Fruit fly (Drosophila melanogaster) whole organism, embryonic: ENCODE results near the gene Arpc4.
A peak's percentile ranks its signal among the peaks of the same experiment; 100 is the strongest.

Experiments
- Abd-B ChIP-seq: fragments of 200-800 bp; sonication (Bioruptor generic); optimal IDR thresholded peaks from 2 replicates; lab custom pipeline; 2018; ENCODE audit warnings: missing biosample characterization, mild to moderate bottlenecking, missing genetic modification characterization, moderate library complexity
- Antp ChIP-seq: fragments of 200-800 bp; sonication (Bioruptor generic); optimal IDR thresholded peaks from 3 replicates; lab custom pipeline; 2016; ENCODE audit warnings: missing biosample characterization, missing genetic modification characterization
- Bgb ChIP-seq: fragments of 200-800 bp; sonication (Bioruptor generic); IDR thresholded peaks from 2 replicates; pipeline ENCODE4 v1.3.6; 2022; ENCODE audit warnings: missing biosample characterization, missing genetic modification characterization; ENCODE audit not compliant: partially characterized antibody
- BtbVII ChIP-seq: fragments of 200-800 bp; sonication (Bioruptor generic); optimal IDR thresholded peaks from 3 replicates; lab custom pipeline; 2017; ENCODE audit warnings: missing biosample characterization, mild to moderate bottlenecking, missing genetic modification characterization
- CG10431 ChIP-seq: fragments of 200-800 bp; sonication (Bioruptor generic); optimal IDR thresholded peaks from 3 replicates; lab custom pipeline; 2018; ENCODE audit warnings: missing biosample characterization, mild to moderate bottlenecking, missing genetic modification characterization
- CG13287 ChIP-seq: fragments of 200-800 bp; sonication (Bioruptor generic); IDR thresholded peaks from 2 replicates; pipeline ENCODE4 v1.3.6; 2022; ENCODE audit warnings: missing biosample characterization, missing genetic modification characterization; ENCODE audit not compliant: partially characterized antibody
- CG13624 ChIP-seq: fragments of 200-800 bp; sonication (Bioruptor generic); optimal IDR thresholded peaks from 2 replicates; lab custom pipeline; 2016; ENCODE audit warnings: missing biosample characterization, missing genetic modification characterization
- CG17328 ChIP-seq: fragments of 200-800 bp; sonication (Bioruptor generic); IDR thresholded peaks from 2 replicates; pipeline ENCODE4 v1.3.6; 2022; ENCODE audit warnings: missing biosample characterization, missing genetic modification characterization
- CG2199 ChIP-seq: fragments of 200-800 bp; sonication (Bioruptor generic); IDR thresholded peaks from 3 replicates; pipeline ENCODE4 v1.3.6; 2022; ENCODE audit warnings: missing biosample characterization, missing genetic modification characterization
- CG31365 ChIP-seq: fragments of 200-800 bp; sonication (Bioruptor generic); optimal IDR thresholded peaks from 2 replicates; lab custom pipeline; 2018; ENCODE audit warnings: missing biosample characterization, mild to moderate bottlenecking, missing genetic modification characterization
- CG33557 ChIP-seq: fragments of 200-800 bp; sonication (Bioruptor generic); optimal IDR thresholded peaks from 2 replicates; lab custom pipeline; 2019; ENCODE audit warnings: missing biosample characterization, mild to moderate bottlenecking, missing genetic modification characterization, moderate library complexity
- CG4424 ChIP-seq: fragments of 200-800 bp; sonication (Bioruptor generic); optimal IDR thresholded peaks from 3 replicates; lab custom pipeline; 2016; ENCODE audit warnings: missing biosample characterization, missing genetic modification characterization
- CG4617 ChIP-seq: fragments of 200-800 bp; sonication (Bioruptor generic); optimal IDR thresholded peaks from 3 replicates; lab custom pipeline; 2016; ENCODE audit warnings: missing biosample characterization, missing genetic modification characterization, borderline replicate concordance
- CG6765 ChIP-seq: fragments of 200-800 bp; sonication (Bioruptor generic); optimal IDR thresholded peaks from 3 replicates; lab custom pipeline; 2017; ENCODE audit warnings: missing biosample characterization, mild to moderate bottlenecking, missing genetic modification characterization
- CG8281 ChIP-seq: fragments of 200-800 bp; sonication (Bioruptor generic); optimal IDR thresholded peaks from 2 replicates; lab custom pipeline; 2018; ENCODE audit warnings: missing biosample characterization, mild to moderate bottlenecking, missing genetic modification characterization, moderate library complexity
- CG8478 ChIP-seq: fragments of >200 bp; optimal IDR thresholded peaks from 2 replicates; lab custom pipeline; 2018
- CG9437 ChIP-seq: fragments of 200-800 bp; sonication (Bioruptor generic); optimal IDR thresholded peaks from 2 replicates; lab custom pipeline; 2018; ENCODE audit warnings: missing biosample characterization, mild to moderate bottlenecking, missing genetic modification characterization
- CoRest ChIP-seq: fragments of 200-800 bp; sonication (Bioruptor generic); optimal IDR thresholded peaks from 3 replicates; lab custom pipeline; 2018; ENCODE audit warnings: missing biosample characterization, mild to moderate bottlenecking, missing genetic modification characterization, moderate library complexity
- D ChIP-seq, 2 experiments: fragments of 200-800 bp in 1 of 2; fragments of >200 bp in 1 of 2; sonication (Bioruptor generic) in 1 of 2; optimal IDR thresholded peaks; 2 replicates in 1 of 2; 3 replicates in 1 of 2; lab custom pipeline; 2017; ENCODE audit warnings: mild to moderate bottlenecking in 1 of 2, missing biosample characterization in 1 of 2, missing genetic modification characterization in 1 of 2, missing genetic modification reagents in 1 of 2
- Dbx ChIP-seq: fragments of 200-800 bp; sonication (Bioruptor generic); IDR thresholded peaks from 3 replicates; pipeline ENCODE4 v1.3.6; 2022; ENCODE audit warnings: missing biosample characterization, missing genetic modification characterization
- Ets65A ChIP-seq: fragments of 200-800 bp; sonication (Bioruptor generic); peaks from one replicate; lab custom pipeline; 2016; ENCODE audit warnings: missing biosample characterization, missing genetic modification characterization
- Gsc ChIP-seq: fragments of 200-800 bp; sonication (Bioruptor generic); IDR thresholded peaks from 2 replicates; pipeline ENCODE4 v1.3.6; 2022; ENCODE audit warnings: missing biosample characterization, missing genetic modification characterization
- Gug ChIP-seq: fragments of 200-800 bp; sonication (Bioruptor generic); IDR thresholded peaks from 4 replicates; pipeline ENCODE4 v1.3.6; 2022; ENCODE audit warnings: missing biosample characterization, missing genetic modification characterization
- Hr51 ChIP-seq, 2 experiments: fragments of 200-800 bp; sonication (Bioruptor generic); optimal IDR thresholded peaks; 2 replicates in 1 of 2; 3 replicates in 1 of 2; lab custom pipeline; 2016 to 2018; ENCODE audit warnings: missing biosample characterization in 2 of 2, missing genetic modification characterization in 2 of 2, mild to moderate bottlenecking in 1 of 2, moderate library complexity in 1 of 2
- Kr ChIP-seq: fragments of 200-800 bp; sonication (Bioruptor generic); optimal IDR thresholded peaks from 2 replicates; lab custom pipeline; 2017; ENCODE audit warnings: missing biosample characterization, mild to moderate bottlenecking, missing genetic modification characterization
- Lhr ChIP-seq: fragments of 200-800 bp; sonication (Bioruptor generic); optimal IDR thresholded peaks from 3 replicates; lab custom pipeline; 2017; ENCODE audit warnings: mild to moderate bottlenecking, missing biosample characterization, missing genetic modification reagents, missing genetic modification characterization
- MESR4 ChIP-seq: fragments of 200-800 bp; sonication (Bioruptor generic); optimal IDR thresholded peaks from 2 replicates; lab custom pipeline; 2018; ENCODE audit warnings: missing biosample characterization, mild to moderate bottlenecking, missing genetic modification characterization, moderate library complexity
- Meics ChIP-seq: fragments of 200-800 bp; sonication (Bioruptor generic); optimal IDR thresholded peaks from 2 replicates; lab custom pipeline; 2017; ENCODE audit warnings: missing biosample characterization, mild to moderate bottlenecking, missing genetic modification characterization
- Mes4 ChIP-seq: fragments of 200-800 bp; sonication (Bioruptor generic); optimal IDR thresholded peaks from 2 replicates; lab custom pipeline; 2016; ENCODE audit warnings: missing biosample characterization, missing genetic modification characterization
- NK7.1 ChIP-seq: fragments of 200-800 bp; sonication (Bioruptor generic); optimal IDR thresholded peaks from 3 replicates; lab custom pipeline; 2016; ENCODE audit warnings: missing biosample characterization, missing genetic modification characterization
- Pdp1 ChIP-seq, 2 experiments: fragments of 200-800 bp; sonication (Bioruptor generic); optimal IDR thresholded peaks; 3 replicates each; lab custom pipeline; 2016; ENCODE audit warnings: missing biosample characterization in 2 of 2, missing genetic modification characterization in 2 of 2, mild to moderate bottlenecking in 1 of 2, moderate library complexity in 1 of 2
- corto ChIP-seq: fragments of 200-800 bp; sonication (Bioruptor generic); optimal IDR thresholded peaks from 2 replicates; lab custom pipeline; 2016; ENCODE audit warnings: missing biosample characterization, mild to moderate bottlenecking, missing genetic modification characterization, moderate library complexity
- crc ChIP-seq: fragments of 200-800 bp; sonication (Bioruptor generic); optimal IDR thresholded peaks from 2 replicates; lab custom pipeline; 2016; ENCODE audit warnings: missing biosample characterization, missing genetic modification characterization
- dpn ChIP-seq, 2 experiments: fragments of 200-800 bp; sonication (Bioruptor generic); optimal IDR thresholded peaks; 3 replicates each; lab custom pipeline; 2016; ENCODE audit warnings: missing biosample characterization in 2 of 2, missing genetic modification characterization in 2 of 2
- ems ChIP-seq: fragments of 200-800 bp; sonication (Bioruptor generic); optimal IDR thresholded peaks from 3 replicates; lab custom pipeline; 2016; ENCODE audit warnings: missing biosample characterization, missing genetic modification characterization
- ewg ChIP-seq: fragments of 200-800 bp; sonication (Bioruptor generic); optimal IDR thresholded peaks from 3 replicates; lab custom pipeline; 2017; ENCODE audit warnings: mild to moderate bottlenecking, missing biosample characterization, missing genetic modification reagents, missing genetic modification characterization
- hb ChIP-seq: fragments of 200-800 bp; sonication (Bioruptor generic); IDR thresholded peaks from 3 replicates; pipeline ENCODE4 v1.3.6; 2022; ENCODE audit warnings: missing biosample characterization, missing genetic modification characterization; ENCODE audit not compliant: partially characterized antibody
- inv ChIP-seq: fragments of 200-800 bp; sonication (Bioruptor generic); IDR thresholded peaks from 2 replicates; pipeline ENCODE4 v1.3.6; 2022; ENCODE audit warnings: missing biosample characterization, missing genetic modification characterization; ENCODE audit not compliant: partially characterized antibody
- maf-S ChIP-seq: fragments of 200-800 bp; sonication (Bioruptor generic); optimal IDR thresholded peaks from 2 replicates; lab custom pipeline; 2016; ENCODE audit warnings: missing biosample characterization, missing genetic modification characterization
- org-1 ChIP-seq: fragments of 200-800 bp; sonication (Bioruptor generic); optimal IDR thresholded peaks from 2 replicates; lab custom pipeline; 2017; ENCODE audit warnings: missing biosample characterization, missing genetic modification characterization
- otp ChIP-seq: fragments of 200-800 bp; sonication (Bioruptor generic); IDR thresholded peaks from 3 replicates; pipeline ENCODE4, ENCODE4 v1.3.6; 2022; ENCODE audit warnings: missing biosample characterization, missing genetic modification characterization
- pnt ChIP-seq: fragments of 200-800 bp; sonication (Bioruptor generic); optimal IDR thresholded peaks from 3 replicates; lab custom pipeline; 2016; ENCODE audit warnings: missing biosample characterization, missing genetic modification characterization
- sim ChIP-seq: fragments of 200-800 bp; sonication (Bioruptor generic); IDR thresholded peaks from 2 replicates; pipeline ENCODE4 v1.3.6; 2022; ENCODE audit warnings: missing biosample characterization, missing genetic modification characterization
- sisA ChIP-seq: fragments of 200-800 bp; sonication (Bioruptor generic); IDR thresholded peaks from 2 replicates; pipeline ENCODE4 v1.3.6; 2022; ENCODE audit warnings: missing biosample characterization, missing genetic modification characterization
- trem ChIP-seq: fragments of 200-800 bp; optimal IDR thresholded peaks from 3 replicates; lab custom pipeline; 2019; ENCODE audit warnings: missing biosample characterization, mild to moderate bottlenecking, missing genetic modification characterization, moderate library complexity
- tup ChIP-seq: fragments of 200-800 bp; sonication (Bioruptor generic); optimal IDR thresholded peaks from 2 replicates; lab custom pipeline; 2016; ENCODE audit warnings: missing biosample characterization, mild to moderate bottlenecking, missing genetic modification characterization, moderate library complexity
- vfl ChIP-seq: fragments of 200-800 bp; sonication (Bioruptor generic); optimal IDR thresholded peaks from 2 replicates; lab custom pipeline; 2016; ENCODE audit warnings: missing biosample characterization, missing genetic modification characterization

The Arpc4 gene

dm6 chr2L:6088371-6089365, 36.3 kb upstream of the Arpc4 start (continued):
- peak; percentile 39 for TF ChIP-seq CG8281 (tag; lab: Kevin White, UChicago)
- TF ChIP-seq inv (GFP tag; lab: Robert Waterston, UW): no peak
- no peak; the same call in 2 of the 3 replicates for TF ChIP-seq otp
- TF ChIP-seq maf-S (GFP tag; lab: Kevin White, UChicago): no peak
- TF ChIP-seq CG17328 (GFP tag; lab: Robert Waterston, UW): no peak
- TF ChIP-seq D (optimal IDR thresholded peaks at IDR 0.05; lab: Kevin White, UChicago): peak; percentile 84
- peak; percentile 31 for TF ChIP-seq D (GFP tag; optimal IDR thresholded peaks at IDR 0.05; lab: Kevin White, UChicago)
- TF ChIP-seq Ets65A (GFP tag; lab: Kevin White, UChicago): peak; percentile 52
- TF ChIP-seq Dbx (GFP tag; lab: Robert Waterston, UW): peak; percentile 49; the same call in 2 of the 3 replicates
- no peak for TF ChIP-seq CG9437 (GFP tag; lab: Kevin White, UChicago)
- no peak for TF ChIP-seq vfl
- TF ChIP-seq CG31365: no peak
- peak; percentile 23 for TF ChIP-seq CG13624 (GFP tag; lab: Kevin White, UChicago)
- TF ChIP-seq Kr (GFP tag; lab: Kevin White, UChicago): peak; percentile 65
- TF ChIP-seq CG6765: peak; percentile 38
- peak; percentile 22 for TF ChIP-seq CG10431 (GFP tag; lab: Kevin White, UChicago)
- peak; percentile 0 for TF ChIP-seq CoRest (tag; lab: Kevin White, UChicago)
- TF ChIP-seq Lhr (GFP tag; lab: Kevin White, UChicago): no peak
- peak; percentile 50 for TF ChIP-seq CG33557 (GFP tag; lab: Kevin White, UChicago)
- no peak for TF ChIP-seq CG4424
- TF ChIP-seq trem (tag; lab: Kevin White, UChicago): peak; percentile 6
- peak; percentile 64; the same call in 1 of the 2 replicates for TF ChIP-seq CG13287
- TF ChIP-seq MESR4: no peak
- no peak for TF ChIP-seq crc
- TF ChIP-seq BtbVII (GFP tag; lab: Kevin White, UChicago): no peak
- no peak for TF ChIP-seq corto
- TF ChIP-seq Hr51 (GFP tag; optimal IDR thresholded peaks at IDR 0.05; lab: Kevin White, UChicago): peak in 1 of 2 experiments; percentile 13
- TF ChIP-seq Antp (GFP tag; lab: Kevin White, UChicago): no peak
- TF ChIP-seq Pdp1 (GFP tag; optimal IDR thresholded peaks at IDR 0.05; lab: Kevin White, UChicago): peak in 1 of 2 experiments; percentile 64
- peak; percentile 34; the same call in 1 of the 2 replicates for TF ChIP-seq sim (GFP tag; lab: Robert Waterston, UW)
- TF ChIP-seq pnt (GFP tag; lab: Kevin White, UChicago): no peak
- no peak for TF ChIP-seq Mes4 (GFP tag; lab: Kevin White, UChicago)
- peak; percentile 75 for TF ChIP-seq Bgb (GFP tag; lab: Robert Waterston, UW)
- TF ChIP-seq Abd-B: no peak
- peak; percentile 90 for TF ChIP-seq CG8478
- no peak for TF ChIP-seq Gsc (GFP tag; lab: Robert Waterston, UW)
- peak in 1 of 2 experiments; percentile 12 for TF ChIP-seq dpn (GFP tag; optimal IDR thresholded peaks at IDR 0.05; lab: Kevin White, UChicago)
- peak; percentile 49 for TF ChIP-seq Meics (GFP tag; lab: Kevin White, UChicago)
- no peak for TF ChIP-seq sisA
- no peak for TF ChIP-seq CG4617 (GFP tag; lab: Kevin White, UChicago)
- TF ChIP-seq CG2199 (GFP tag; lab: Robert Waterston, UW): peak; percentile 95; the same call in 2 of the 3 replicates
- peak; percentile 44 for TF ChIP-seq org-1 (GFP tag; lab: Kevin White, UChicago)
- TF ChIP-seq NK7.1 (GFP tag; lab: Kevin White, UChicago): no peak
- no peak for TF ChIP-seq ems (GFP tag; lab: Kevin White, UChicago)
- TF ChIP-seq tup (GFP tag; lab: Kevin White, UChicago): no peak
- peak; percentile 63 for TF ChIP-seq ewg (GFP tag; lab: Kevin White, UChicago)
- no peak for TF ChIP-seq Gug (GFP tag; lab: Robert Waterston, UW)
- TF ChIP-seq hb (GFP tag; lab: Robert Waterston, UW): no peak
